Worm (Caenorhabditis elegans) whole organism, L3 larva: ENCODE measurements around the gene aipr-1.

Experiments
- R02D3.7 ChIP-seq: fragments of 150-350 bp; optimal IDR thresholded peaks from 2 replicates; lab custom pipeline; 2014; ENCODE audit warnings: missing biosample characterization, missing genetic modification characterization
- ZK546.5 ChIP-seq: sonication (generic microtip); optimal IDR thresholded peaks from 2 replicates; lab custom pipeline; 2017; ENCODE audit warnings: missing biosample characterization, missing genetic modification characterization
- aly-2 ChIP-seq: fragments of 150-350 bp; optimal IDR thresholded peaks from 2 replicates; lab custom pipeline; 2014; ENCODE audit warnings: missing biosample characterization, missing genetic modification characterization
- ama-1 ChIP-seq: fragments of 150-350 bp; optimal IDR thresholded peaks from 2 replicates; lab custom pipeline; 2018
- ceh-16 ChIP-seq: sonication (generic microtip); optimal IDR thresholded peaks from 2 replicates; lab custom pipeline; 2017; ENCODE audit warnings: missing biosample characterization, missing genetic modification characterization
- ceh-28 ChIP-seq: fragments of 150-350 bp; optimal IDR thresholded peaks from 2 replicates; lab custom pipeline; 2014; ENCODE audit warnings: missing biosample characterization, missing genetic modification reagents, missing genetic modification characterization
- ceh-82 ChIP-seq: fragments of 150-350 bp; optimal IDR thresholded peaks from 2 replicates; lab custom pipeline; 2014; ENCODE audit warnings: missing biosample characterization, missing genetic modification characterization
- ceh-9 ChIP-seq: sonication (generic microtip); optimal IDR thresholded peaks from 2 replicates; lab custom pipeline; 2018; ENCODE audit warnings: missing biosample characterization, missing genetic modification characterization
- daf-12 ChIP-seq: fragments of 150-350 bp; optimal IDR thresholded peaks from 2 replicates; lab custom pipeline; 2014; ENCODE audit warnings: missing biosample characterization, missing genetic modification reagents, missing genetic modification characterization
- egl-27 ChIP-seq: sonication (generic microtip); optimal IDR thresholded peaks from 4 replicates; lab custom pipeline; 2017; ENCODE audit warnings: missing biosample characterization, missing genetic modification reagents, missing genetic modification characterization
- egl-5 ChIP-seq: fragments of 150-350 bp; optimal IDR thresholded peaks from 2 replicates; lab custom pipeline; 2017; ENCODE audit warnings: missing biosample characterization, missing genetic modification reagents, missing genetic modification characterization, inconsistent platforms
- elt-1 ChIP-seq: fragments of 150-350 bp; optimal IDR thresholded peaks from 2 replicates; lab custom pipeline; 2014; ENCODE audit warnings: missing biosample characterization, missing genetic modification characterization
- elt-2 ChIP-seq: sonication (generic microtip); optimal IDR thresholded peaks from 2 replicates; lab custom pipeline; 2016; ENCODE audit warnings: missing genetic modification reagents, mild to moderate bottlenecking, missing genetic modification characterization, missing compliant biosample characterization
- eor-1 ChIP-seq, 2 experiments: fragments of 150-350 bp; optimal IDR thresholded peaks; 2 replicates each; lab custom pipeline; 2014 to 2018; ENCODE audit warnings: missing biosample characterization in 2 of 2, missing genetic modification characterization in 2 of 2
- fkh-10 ChIP-seq: sonication (generic microtip); optimal IDR thresholded peaks from 2 replicates; lab custom pipeline; 2017; ENCODE audit warnings: missing biosample characterization, missing genetic modification reagents, missing genetic modification characterization
- fkh-2 ChIP-seq: fragments of 150-350 bp; optimal IDR thresholded peaks from 2 replicates; lab custom pipeline; 2014; ENCODE audit warnings: missing biosample characterization, missing genetic modification reagents, missing genetic modification characterization
- fos-1 ChIP-seq: fragments of 150-350 bp; optimal IDR thresholded peaks from 2 replicates; lab custom pipeline; 2014; ENCODE audit warnings: missing biosample characterization, missing genetic modification characterization
- hmg-11 ChIP-seq: sonication (generic microtip); optimal IDR thresholded peaks from 2 replicates; lab custom pipeline; 2016; ENCODE audit warnings: missing genetic modification characterization, missing compliant biosample characterization
- jun-1 ChIP-seq: fragments of 150-350 bp; optimal IDR thresholded peaks from 2 replicates; lab custom pipeline; 2014; ENCODE audit warnings: missing biosample characterization, missing genetic modification reagents, missing genetic modification characterization
- lin-15B ChIP-seq: fragments of 150-350 bp; optimal IDR thresholded peaks from 2 replicates; lab custom pipeline; 2014; ENCODE audit warnings: missing biosample characterization, missing genetic modification characterization
- lin-39 ChIP-seq: fragments of 150-350 bp; optimal IDR thresholded peaks from 2 replicates; lab custom pipeline; 2018; ENCODE audit warnings: missing biosample characterization, missing genetic modification reagents, missing genetic modification characterization
- lsy-12 ChIP-seq: sonication (generic microtip); optimal IDR thresholded peaks from 2 replicates; lab custom pipeline; 2016; ENCODE audit warnings: mild to moderate bottlenecking, missing genetic modification characterization, missing compliant biosample characterization
- mdl-1 ChIP-seq: fragments of 150-350 bp; optimal IDR thresholded peaks from 2 replicates; lab custom pipeline; 2014; ENCODE audit warnings: missing biosample characterization, missing genetic modification characterization
- nfya-1 ChIP-seq: sonication (generic microtip); optimal IDR thresholded peaks from 2 replicates; lab custom pipeline; 2017; ENCODE audit warnings: missing genetic modification characterization, mild to moderate bottlenecking, missing compliant biosample characterization, antibody characterized with exemption, moderate library complexity; ENCODE audit not compliant: insufficient read depth
- nhr-11 ChIP-seq: fragments of 150-350 bp; optimal IDR thresholded peaks from 2 replicates; lab custom pipeline; 2014; ENCODE audit warnings: missing biosample characterization, missing genetic modification characterization
- nhr-12 ChIP-seq: fragments of 150-350 bp; optimal IDR thresholded peaks from 2 replicates; lab custom pipeline; 2014; ENCODE audit warnings: missing biosample characterization, missing genetic modification characterization
- nhr-23 ChIP-seq: fragments of 150-350 bp; optimal IDR thresholded peaks from 2 replicates; lab custom pipeline; 2014; ENCODE audit warnings: missing biosample characterization, missing genetic modification reagents, missing genetic modification characterization
- nhr-25 ChIP-seq: sonication (generic microtip); optimal IDR thresholded peaks from 2 replicates; lab custom pipeline; 2017; ENCODE audit warnings: missing biosample characterization, missing genetic modification characterization
- nhr-43 ChIP-seq: sonication (generic microtip); optimal IDR thresholded peaks from 2 replicates; lab custom pipeline; 2016; ENCODE audit warnings: mild to moderate bottlenecking, missing genetic modification characterization, missing compliant biosample characterization; ENCODE audit not compliant: poor library complexity, severe bottlenecking
- nhr-76 ChIP-seq: fragments of 150-350 bp; sonication (generic microtip); optimal IDR thresholded peaks from 5 replicates; lab custom pipeline; 2014; ENCODE audit warnings: missing biosample characterization, missing genetic modification characterization
- nhr-77 ChIP-seq: fragments of 150-350 bp; optimal IDR thresholded peaks from 2 replicates; lab custom pipeline; 2014; ENCODE audit warnings: missing biosample characterization, missing genetic modification characterization
- pha-4 ChIP-seq: fragments of 150-350 bp; optimal IDR thresholded peaks from 2 replicates; lab custom pipeline; 2014; ENCODE audit warnings: missing biosample characterization, missing genetic modification reagents, missing genetic modification characterization
- pqm-1 ChIP-seq: fragments of 150-350 bp; optimal IDR thresholded peaks from 2 replicates; lab custom pipeline; 2017; ENCODE audit warnings: missing biosample characterization, missing genetic modification characterization, inconsistent platforms
- sea-2 ChIP-seq: fragments of 150-350 bp; sonication (generic microtip); optimal IDR thresholded peaks from 4 replicates; lab custom pipeline; 2014; ENCODE audit warnings: missing biosample characterization, missing genetic modification reagents, missing genetic modification characterization
- skn-1 ChIP-seq: fragments of 150-350 bp; optimal IDR thresholded peaks from 2 replicates; lab custom pipeline; 2014; ENCODE audit warnings: missing biosample characterization, missing genetic modification characterization
- snpc-4 ChIP-seq: fragments of 150-350 bp; optimal IDR thresholded peaks from 2 replicates; lab custom pipeline; 2014; ENCODE audit warnings: missing biosample characterization, missing genetic modification characterization
- tbx-2 ChIP-seq: sonication (generic microtip); optimal IDR thresholded peaks from 2 replicates; lab custom pipeline; 2016; ENCODE audit warnings: mild to moderate bottlenecking, missing genetic modification characterization, missing compliant biosample characterization
- unc-39 ChIP-seq: sonication (generic microtip); optimal IDR thresholded peaks from 4 replicates; lab custom pipeline; 2017; ENCODE audit warnings: missing biosample characterization, missing genetic modification characterization
- zag-1 ChIP-seq: fragments of 150-350 bp; optimal IDR thresholded peaks from 2 replicates; lab custom pipeline; 2014; ENCODE audit warnings: missing biosample characterization, missing genetic modification characterization
- ztf-11 ChIP-seq: fragments of 150-350 bp; optimal IDR thresholded peaks from 2 replicates; lab custom pipeline; 2014; ENCODE audit warnings: missing biosample characterization, missing genetic modification characterization
- ztf-4 ChIP-seq: fragments of 150-350 bp; optimal IDR thresholded peaks from 2 replicates; lab custom pipeline; 2014; ENCODE audit warnings: missing biosample characterization, missing genetic modification characterization

Gene aipr-1

DNA sequence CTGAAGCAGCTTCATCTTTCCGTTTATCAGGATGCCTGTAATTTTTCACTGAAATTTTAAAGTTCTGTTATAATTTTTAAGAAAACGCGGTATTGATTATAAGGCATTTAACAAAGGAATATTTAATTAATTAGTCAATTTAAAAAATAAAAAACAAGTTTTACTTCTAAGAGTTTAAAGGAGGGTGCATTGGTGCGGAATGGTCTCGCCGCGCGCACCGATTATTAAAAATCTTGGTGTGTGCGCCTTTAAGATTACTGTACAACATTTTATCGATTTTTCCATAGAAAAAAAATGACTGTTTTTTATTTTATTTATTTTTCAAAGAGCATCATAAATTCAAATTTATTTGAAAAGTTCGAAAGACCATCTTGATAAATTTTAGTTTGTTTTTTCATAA is 3.5 kb upstream of the aipr-1 start:
- TF ChIP-seq ama-1 (lab: Kevin White, UChicago) (no peak), lsy-12 (tag; lab: Kevin White, UChicago) (no peak), egl-5 (no peak), ceh-82 (tag; lab: Kevin White, UChicago) (no peak), nhr-76 (tag; lab: Kevin White, UChicago) (no peak), nhr-43 (tag; lab: Kevin White, UChicago) (no peak), elt-1 (tag; lab: Kevin White, UChicago) (no peak), nhr-23 (tag; lab: Kevin White, UChicago) (no peak)

DNA sequence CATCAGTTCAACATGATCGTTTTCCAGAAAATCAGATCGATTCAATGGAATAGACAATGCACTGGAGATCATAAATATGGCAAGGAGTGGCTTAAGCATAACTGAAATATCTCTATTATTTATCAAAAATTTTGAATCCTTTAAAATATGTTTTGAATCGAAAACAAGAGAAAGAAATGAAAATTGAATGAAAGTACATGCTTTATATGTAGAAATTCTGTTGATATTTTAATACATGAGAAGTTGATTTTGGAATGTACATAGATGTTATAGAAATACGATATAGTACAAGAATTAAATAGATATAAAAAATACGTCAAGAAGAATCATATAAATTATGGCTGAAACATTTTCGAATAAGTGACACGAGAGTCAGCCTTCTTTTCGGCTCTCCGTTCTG is 1.8 kb downstream of the aipr-1 start, which contains the start of gene C56C10.9:
Gene C56C10.9 (minus strand): TSS at position 101 of the 400 bp plus-strand sequence.
- no peak for TF ChIP-seq ceh-16 (tag; lab: Kevin White, UChicago)
- no peak for TF ChIP-seq R02D3.7
- no peak for TF ChIP-seq ztf-11 (tag; lab: Kevin White, UChicago)
- TF ChIP-seq elt-2 (tag; lab: Kevin White, UChicago): no peak
- no peak for TF ChIP-seq nhr-23 (tag; lab: Kevin White, UChicago)
- no peak for TF ChIP-seq ZK546.5 (tag; lab: Kevin White, UChicago)
- TF ChIP-seq, all 47 proteins: peak for 0

ce11 chrII:6591000-6591399 is 3.1 kb downstream of the aipr-1 start:
- no peak for TF ChIP-seq nhr-76 (tag; lab: Kevin White, UChicago)
- peak; percentile 70 for TF ChIP-seq ama-1 (lab: Kevin White, UChicago)
- TF ChIP-seq, all 47 proteins: peak for 1

ce11 chrII:6589408-6589807 is 4.6 kb downstream of the aipr-1 start, which contains the start of gene vps-32.1:
Gene vps-32.1, plus strand, starts transcription at chrII:6589708.
- TF ChIP-seq fos-1 (tag; lab: Kevin White, UChicago): peak; percentile 19
- no peak for TF ChIP-seq ztf-4 (tag; lab: Kevin White, UChicago)
- TF ChIP-seq pha-4 (tag; lab: Kevin White, UChicago): peak; percentile 21
- no peak for TF ChIP-seq ceh-9 (tag; lab: Kevin White, UChicago)
- peak; percentile 49 for TF ChIP-seq pqm-1 (tag; lab: Kevin White, UChicago)

- TF ChIP-seq lin-15B: peak; percentile 91
- peak; percentile 94 for TF ChIP-seq nhr-43 (tag; lab: Kevin White, UChicago)
- no peak for TF ChIP-seq ztf-11 (tag; lab: Kevin White, UChicago)
- TF ChIP-seq mdl-1 (tag; lab: Kevin White, UChicago): peak; percentile 64
- TF ChIP-seq egl-27: peak; percentile 86
- TF ChIP-seq nhr-77 (tag; lab: Kevin White, UChicago): peak; percentile 63
- peak; percentile 83 for TF ChIP-seq ztf-4 (tag; lab: Kevin White, UChicago)
- peak; percentile 58 for TF ChIP-seq elt-1 (tag; lab: Kevin White, UChicago)
- TF ChIP-seq sea-2 (GFP tag; lab: Kevin White, UChicago): peak; percentile 63
- TF ChIP-seq tbx-2 (tag; lab: Kevin White, UChicago): peak; percentile 91
- TF ChIP-seq hmg-11 (tag; lab: Kevin White, UChicago): peak; percentile 84
- peak; percentile 85 for TF ChIP-seq lin-39
- peak; percentile 71 for TF ChIP-seq ama-1 (lab: Kevin White, UChicago)
- TF ChIP-seq snpc-4 (tag; lab: Kevin White, UChicago): peak; percentile 91
- peak; percentile 64 for TF ChIP-seq fkh-10 (GFP tag; lab: Kevin White, UChicago)
- TF ChIP-seq ZK546.5 (tag; lab: Kevin White, UChicago): peak; percentile 11
- TF ChIP-seq nhr-11 (tag; lab: Kevin White, UChicago): peak; percentile 95
- TF ChIP-seq nfya-1 (tag; lab: Kevin White, UChicago): peak; percentile 94
- peak; percentile 84 for TF ChIP-seq elt-2 (tag; lab: Kevin White, UChicago)
- TF ChIP-seq jun-1 (tag; lab: Kevin White, UChicago): peak; percentile 97
- peak; percentile 92 for TF ChIP-seq pha-4 (tag; lab: Kevin White, UChicago)
- no peak for TF ChIP-seq fkh-2 (tag; lab: Kevin White, UChicago)
- TF ChIP-seq ceh-9 (tag; lab: Kevin White, UChicago): no peak
- TF ChIP-seq fos-1 (tag; lab: Kevin White, UChicago): peak; percentile 87
- TF ChIP-seq nhr-23 (tag; lab: Kevin White, UChicago): peak; percentile 97
- TF ChIP-seq ceh-28: peak; percentile 93
- peak; percentile 66 for TF ChIP-seq pqm-1 (tag; lab: Kevin White, UChicago)
- no peak for TF ChIP-seq daf-12 (tag; lab: Kevin White, UChicago)
- peak in 1 of 2 experiments; percentile 75 for TF ChIP-seq eor-1 (tag; optimal IDR thresholded peaks at IDR 0.05; lab: Kevin White, UChicago)
- TF ChIP-seq ceh-82 (tag; lab: Kevin White, UChicago): peak; percentile 91
- TF ChIP-seq unc-39: no peak
- peak; percentile 11 for TF ChIP-seq nhr-76 (tag; lab: Kevin White, UChicago)
- peak; percentile 94 for TF ChIP-seq nhr-25 (tag; lab: Kevin White, UChicago)
- TF ChIP-seq lsy-12 (tag; lab: Kevin White, UChicago): peak; percentile 95
- TF ChIP-seq nhr-12 (tag; lab: Kevin White, UChicago): no peak
- peak; percentile 58 for TF ChIP-seq aly-2 (tag; lab: Kevin White, UChicago)
- TF ChIP-seq zag-1 (tag; lab: Kevin White, UChicago): peak; percentile 71
- TF ChIP-seq skn-1 (tag; lab: Kevin White, UChicago): peak; percentile 68
These were observed 5.3 kb downstream of the aipr-1 start, which contains the start of gene icd-1 for ce11 chrII:6588605-6589292. Gene icd-1, minus strand, starts transcription at chrII:6588655.
